Worm (Caenorhabditis elegans) whole organism, L4 larva: ENCODE results near the gene rsr-2.

Source experiments
- Y48G9A.11 ChIP-seq: fragments of 200-800 bp; sonication (Bioruptor generic); IDR thresholded peaks from 2 replicates; pipeline ENCODE4 v1.3.6; 2022; ENCODE audit warnings: missing genetic modification reagents, missing genetic modification characterization, missing compliant biosample characterization
- Y75B8A.6 ChIP-seq: fragments of 200-800 bp; sonication (Bioruptor generic); IDR thresholded peaks from 2 replicates; pipeline ENCODE4 v1.3.6; 2022; ENCODE audit warnings: missing genetic modification reagents, missing genetic modification characterization, missing compliant biosample characterization
- ZK337.2 ChIP-seq: fragments of 200-800 bp; sonication (Bioruptor generic); IDR thresholded peaks from 2 replicates; pipeline ENCODE4 v1.3.6; 2022; ENCODE audit warnings: missing genetic modification reagents, missing genetic modification characterization, missing compliant biosample characterization
- aha-1 ChIP-seq: fragments of 150-350 bp; peaks from one replicate; lab custom pipeline; 2014; ENCODE audit warnings: missing biosample characterization, missing genetic modification characterization
- attf-4 ChIP-seq: sonication (generic microtip); optimal IDR thresholded peaks from 3 replicates; lab custom pipeline; 2017; ENCODE audit warnings: missing biosample characterization, missing genetic modification characterization
- ceh-20 ChIP-seq: fragments of 200-800 bp; sonication (Bioruptor generic); IDR thresholded peaks from 2 replicates; pipeline ENCODE4 v1.3.6; 2022; ENCODE audit warnings: missing genetic modification reagents, missing genetic modification characterization, missing compliant biosample characterization
- ceh-28 ChIP-seq: fragments of 150-350 bp; optimal IDR thresholded peaks from 2 replicates; lab custom pipeline; 2014; ENCODE audit warnings: missing biosample characterization, missing genetic modification reagents, missing genetic modification characterization
- daf-16 ChIP-seq, 3 experiments: sonication (generic microtip); optimal IDR thresholded peaks; 2 replicates each; lab custom pipeline; 2016 to 2017; ENCODE audit warnings: missing genetic modification characterization in 3 of 3, missing genetic modification reagents in 3 of 3, mild to moderate bottlenecking in 2 of 3, missing compliant biosample characterization in 2 of 3, missing biosample characterization in 1 of 3, moderate library complexity in 1 of 3
- dmd-6 ChIP-seq: fragments of 200-800 bp; sonication (Bioruptor generic); IDR thresholded peaks from 2 replicates; pipeline ENCODE4 v1.3.6; 2022; ENCODE audit warnings: missing genetic modification reagents, missing genetic modification characterization, missing compliant biosample characterization
- dmd-8 ChIP-seq: fragments of 200-800 bp; sonication (Bioruptor generic); IDR thresholded peaks from 2 replicates; pipeline ENCODE4 v1.3.6; 2022; ENCODE audit warnings: missing genetic modification characterization, missing compliant biosample characterization
- dmd-9 ChIP-seq: fragments of 200-800 bp; sonication (Bioruptor generic); IDR thresholded peaks from 2 replicates; pipeline ENCODE4 v1.3.6; 2022; ENCODE audit warnings: missing genetic modification reagents, missing genetic modification characterization, missing compliant biosample characterization
- dve-1 ChIP-seq: sonication (generic microtip); optimal IDR thresholded peaks from 2 replicates; lab custom pipeline; 2017; ENCODE audit warnings: antibody characterized with exemption, mild to moderate bottlenecking, missing genetic modification characterization, missing compliant biosample characterization; ENCODE audit not compliant: insufficient read depth
- egl-27 ChIP-seq: sonication (generic microtip); optimal IDR thresholded peaks from 3 replicates; lab custom pipeline; 2017; ENCODE audit warnings: missing biosample characterization, missing genetic modification reagents, missing genetic modification characterization
- fos-1 ChIP-seq: fragments of 150-350 bp; optimal IDR thresholded peaks from 2 replicates; lab custom pipeline; 2014; ENCODE audit warnings: missing biosample characterization, missing genetic modification characterization
- hif-1 ChIP-seq, 2 experiments: sonication (generic microtip); optimal IDR thresholded peaks; 2 replicates each; lab custom pipeline; 2016 to 2017; ENCODE audit warnings: missing compliant biosample characterization in 2 of 2, missing genetic modification characterization in 2 of 2, missing genetic modification reagents in 2 of 2, missing genotype in 2 of 2, mild to moderate bottlenecking in 1 of 2
- hlh-11 ChIP-seq: fragments of 200-800 bp; sonication (Bioruptor generic); optimal IDR thresholded peaks from 2 replicates; lab custom pipeline; 2018; ENCODE audit warnings: mild to moderate bottlenecking, missing genetic modification characterization, missing compliant biosample characterization
- hlh-30 ChIP-seq: sonication (generic microtip); optimal IDR thresholded peaks from 2 replicates; lab custom pipeline; 2017; ENCODE audit warnings: antibody characterized with exemption, mild to moderate bottlenecking, missing genetic modification characterization, missing compliant biosample characterization; ENCODE audit not compliant: insufficient read depth
- hmg-1.1 ChIP-seq: fragments of 200-800 bp; sonication (Bioruptor generic); IDR thresholded peaks from 2 replicates; pipeline ENCODE4 v1.3.6; 2022; ENCODE audit warnings: missing genetic modification reagents, missing genetic modification characterization, missing compliant biosample characterization
- lin-29 ChIP-seq: fragments of 200-800 bp; sonication (Bioruptor generic); IDR thresholded peaks from 2 replicates; pipeline ENCODE4 v1.3.6; 2022; ENCODE audit warnings: missing genetic modification reagents, missing genetic modification characterization, missing compliant biosample characterization
- lsy-2 ChIP-seq, 2 experiments: fragments of 150-350 bp in 1 of 2; sonication (generic microtip) in 1 of 2; optimal IDR thresholded peaks; 2 replicates each; lab custom pipeline; 2014 to 2017; ENCODE audit warnings: missing biosample characterization in 2 of 2, missing genetic modification characterization in 2 of 2
- mdl-1 ChIP-seq, 2 experiments: fragments of 150-350 bp in 1 of 2; sonication (generic microtip) in 1 of 2; optimal IDR thresholded peaks; 2 replicates each; lab custom pipeline; 2014 to 2017; ENCODE audit warnings: missing biosample characterization in 2 of 2, missing genetic modification characterization in 2 of 2
- mep-1 ChIP-seq: fragments of 150-350 bp; sonication (generic microtip); optimal IDR thresholded peaks from 3 replicates; lab custom pipeline; 2014; ENCODE audit warnings: missing biosample characterization, missing genetic modification characterization
- nhr-237 ChIP-seq: sonication (generic microtip); optimal IDR thresholded peaks from 2 replicates; lab custom pipeline; 2017; ENCODE audit warnings: missing biosample characterization, missing genetic modification characterization
- nhr-25 ChIP-seq: sonication (generic microtip); optimal IDR thresholded peaks from 2 replicates; lab custom pipeline; 2017; ENCODE audit warnings: missing genetic modification characterization, mild to moderate bottlenecking, missing compliant biosample characterization, antibody characterized with exemption, moderate library complexity, borderline replicate concordance; ENCODE audit not compliant: insufficient read depth
- nhr-28 ChIP-seq: fragments of 150-350 bp; optimal IDR thresholded peaks from 2 replicates; lab custom pipeline; 2014; ENCODE audit warnings: missing biosample characterization, missing genetic modification characterization
- nhr-77 ChIP-seq: fragments of 150-350 bp; optimal IDR thresholded peaks from 2 replicates; lab custom pipeline; 2014; ENCODE audit warnings: missing biosample characterization, missing genetic modification characterization
- pha-4 ChIP-seq, 2 experiments: fragments of 150-350 bp in 1 of 2; fragments of 200-800 bp in 1 of 2; sonication (Bioruptor generic) in 1 of 2; IDR thresholded peaks in 1 of 2; optimal IDR thresholded peaks in 1 of 2; 2 replicates each; pipeline versions ENCODE4 v1.3.6 to Lab custom; 2014 to 2022; ENCODE audit warnings: missing genetic modification characterization in 2 of 2, missing genetic modification reagents in 2 of 2, missing biosample characterization in 1 of 2, missing compliant biosample characterization in 1 of 2
- set-16 ChIP-seq: fragments of 200-800 bp; sonication (Bioruptor generic); IDR thresholded peaks from 2 replicates; pipeline ENCODE4 v1.3.6; 2022; ENCODE audit warnings: missing genetic modification reagents, missing genetic modification characterization, missing compliant biosample characterization
- unc-62 ChIP-seq, 3 experiments: fragments of 150-350 bp in 1 of 3; sonication (generic microtip); optimal IDR thresholded peaks in 2 of 3; peaks in 1 of 3; 1 replicate in 1 of 3; 2 replicates in 2 of 3; lab custom pipeline; 2014 to 2017; ENCODE audit warnings: missing biosample characterization in 3 of 3, missing genetic modification characterization in 3 of 3, missing genetic modification reagents in 3 of 3, missing genotype in 1 of 3

rsr-2 gene

DNA sequence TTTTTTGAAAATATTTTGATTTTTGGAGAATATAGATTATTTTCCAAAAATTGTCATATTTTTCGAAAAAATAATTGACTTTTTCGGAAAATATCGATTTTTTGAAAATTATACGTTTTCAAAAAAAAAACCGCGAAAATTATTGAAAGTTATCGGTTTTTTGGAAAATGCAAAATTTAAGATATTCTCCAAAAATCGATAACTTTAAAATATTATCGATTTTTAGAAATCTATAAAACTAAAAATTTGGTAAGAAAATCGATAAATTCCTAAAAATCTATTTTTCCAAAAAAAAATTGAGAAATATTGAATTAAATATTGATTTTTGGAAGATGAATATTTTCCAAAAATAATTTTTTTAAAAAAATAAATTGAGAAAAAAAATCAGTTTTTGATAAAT, 31.9 kb downstream of the rsr-2 start:
- TF ChIP-seq ceh-28 (tag; lab: Kevin White, UChicago) = peak; percentile 65
- TF ChIP-seq dmd-9 (GFP tag; lab: Robert Waterston, UW) = no peak
- no peak for TF ChIP-seq Y75B8A.6
- TF ChIP-seq egl-27 (tag; lab: Kevin White, UChicago) = no peak
- no peak for TF ChIP-seq ceh-20 (GFP tag; lab: Robert Waterston, UW)

DNA sequence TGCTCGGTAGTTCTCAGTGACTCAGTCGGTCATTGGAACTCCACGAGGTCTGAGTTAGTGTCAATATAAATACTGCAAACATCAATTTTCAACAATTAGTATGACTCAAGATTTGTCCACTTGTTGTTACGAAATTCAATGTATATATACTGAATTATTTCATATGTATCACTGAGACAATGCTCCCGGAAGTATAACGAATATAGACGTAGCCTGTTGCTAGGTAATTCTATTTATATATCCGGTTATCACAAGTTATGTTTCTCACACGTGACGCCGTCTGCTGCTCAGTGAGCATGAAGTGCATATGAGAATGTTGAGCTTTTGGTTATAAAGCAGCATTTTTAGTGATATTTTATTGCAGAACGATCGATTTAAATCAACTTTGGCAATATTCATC, 35.4 kb downstream of the rsr-2 start:
- TF ChIP-seq unc-62 (GFP tag; optimal IDR thresholded peaks at IDR 0.05 in 1 of 2; lab: Kevin White, UChicago) (peak in 1 of 2 experiments; percentile 32), unc-62 (tag; optimal IDR thresholded peaks at IDR 0.05; lab: Kevin White, UChicago) (no peak), nhr-25 (no peak)

DNA sequence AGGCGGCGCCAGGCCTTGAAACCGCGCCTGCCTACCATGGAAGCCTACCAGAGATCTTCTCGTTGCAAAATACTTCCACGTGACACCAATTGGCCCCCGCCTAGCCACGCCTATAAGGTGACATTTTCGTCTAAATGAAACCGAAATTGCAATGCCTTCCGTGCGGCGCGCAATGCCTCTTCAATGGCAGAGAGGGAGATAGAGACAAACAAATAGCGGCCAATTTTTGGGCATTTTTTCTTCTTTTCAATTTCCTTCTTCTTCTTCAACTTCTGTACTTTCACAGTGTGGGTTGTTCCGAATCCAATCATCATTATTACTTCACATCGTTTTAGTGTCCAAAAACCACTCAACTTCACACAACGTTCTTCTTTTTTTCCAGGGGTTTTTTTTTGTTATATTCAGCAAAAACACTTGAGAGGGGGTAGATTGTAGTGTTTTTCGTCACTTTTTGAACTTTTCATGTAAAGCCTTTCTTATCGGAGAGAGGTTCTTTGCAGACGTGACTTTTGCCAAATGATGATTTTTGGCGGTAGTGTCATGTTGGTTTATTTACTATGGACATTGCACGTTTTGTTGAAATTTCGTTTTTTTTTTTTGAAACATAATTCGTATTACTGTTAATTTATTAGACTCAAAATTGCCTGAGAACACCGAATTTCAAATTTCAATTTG, 36.1 kb downstream of the rsr-2 start:
- peak in 1 of 2 experiments; percentile 25 for TF ChIP-seq mdl-1 (tag; optimal IDR thresholded peaks at IDR 0.05; lab: Kevin White, UChicago)
- no peak for TF ChIP-seq pha-4 (GFP tag; IDR thresholded peaks at IDR 0.05; lab: Robert Waterston, UW)
- no peak for TF ChIP-seq pha-4 (tag; optimal IDR thresholded peaks at IDR 0.05; lab: Kevin White, UChicago)
- peak; percentile 7 for TF ChIP-seq hlh-30
- TF ChIP-seq daf-16 (GFP tag; optimal IDR thresholded peaks at IDR 0.05; lab: Kevin White, UChicago) = no peak
- TF ChIP-seq daf-16 (tag; optimal IDR thresholded peaks at IDR 0.05; lab: Kevin White, UChicago) = peak; percentile 25
- peak; percentile 14 for TF ChIP-seq dve-1 (tag; lab: Kevin White, UChicago)
- peak; percentile 91 for TF ChIP-seq aha-1 (tag; lab: Kevin White, UChicago)
- no peak for TF ChIP-seq ZK337.2 (GFP tag; lab: Robert Waterston, UW)
- no peak for TF ChIP-seq Y48G9A.11 (GFP tag; lab: Robert Waterston, UW)
- TF ChIP-seq mep-1 (tag; lab: Kevin White, UChicago) = peak; percentile 26
- TF ChIP-seq hif-1 (tag; optimal IDR thresholded peaks at IDR 0.05; lab: Kevin White, UChicago) = peak; percentile 76 to 83
- TF ChIP-seq set-16 (GFP tag; lab: Robert Waterston, UW) = 0 out of 2 replicates have a peak, but pooled peaks have one; percentile 12
- peak; percentile 22; the same call in 1 of the 2 replicates for TF ChIP-seq dmd-6 (GFP tag; lab: Robert Waterston, UW)
- no peak for TF ChIP-seq nhr-237
- no peak for TF ChIP-seq lsy-2 (tag; optimal IDR thresholded peaks at IDR 0.05; lab: Kevin White, UChicago)

DNA sequence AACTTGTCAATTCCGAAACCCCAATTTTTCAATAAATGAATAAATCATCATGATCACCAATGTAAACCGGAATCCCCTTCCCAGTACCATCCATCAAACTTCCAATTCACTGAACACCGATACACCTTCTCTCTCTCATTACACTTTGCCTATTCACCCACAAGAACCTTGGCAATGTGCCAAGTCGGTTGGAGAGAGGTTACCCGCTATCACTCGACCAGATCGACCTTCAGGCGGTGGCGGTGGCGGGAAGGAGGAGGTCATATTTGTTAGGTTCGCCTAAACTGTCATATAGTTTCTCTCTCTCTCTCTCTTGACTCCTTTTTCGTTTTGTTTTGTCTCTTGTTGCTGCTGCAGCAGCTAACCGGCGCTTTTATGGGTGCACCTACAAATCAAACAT, 37.4 kb downstream of the rsr-2 start:
- TF ChIP-seq dmd-8 (no peak), lsy-2 (tag; optimal IDR thresholded peaks at IDR 0.05; lab: Kevin White, UChicago) (peak in 1 of 2 experiments; percentile 7), nhr-25 (peak; percentile 78), aha-1 (tag; lab: Kevin White, UChicago) (peak; percentile 51), set-16 (GFP tag; lab: Robert Waterston, UW) (0 out of 2 replicates have a peak, but pooled peaks have one; percentile 11), fos-1 (tag; lab: Kevin White, UChicago) (no peak), attf-4 (tag; lab: Kevin White, UChicago) (no peak), Y48G9A.11 (GFP tag; lab: Robert Waterston, UW) (no peak), nhr-77 (tag; lab: Kevin White, UChicago) (no peak), mdl-1 (tag; optimal IDR thresholded peaks at IDR 0.05; lab: Kevin White, UChicago) (no peak), hlh-11 (tag; lab: Kevin White, UChicago) (no peak), egl-27 (tag; lab: Kevin White, UChicago) (no peak), hmg-1.1 (GFP tag; lab: Robert Waterston, UW) (peak; percentile 31; the same call in 1 of the 2 replicates), unc-62 (GFP tag; optimal IDR thresholded peaks at IDR 0.05 in 1 of 2; lab: Kevin White, UChicago) (peak in 1 of 2 experiments; percentile 49), unc-62 (tag; optimal IDR thresholded peaks at IDR 0.05; lab: Kevin White, UChicago) (no peak), nhr-28 (tag; lab: Kevin White, UChicago) (peak; percentile 20), lin-29 (GFP tag; lab: Robert Waterston, UW) (no peak), mep-1 (tag; lab: Kevin White, UChicago) (peak; percentile 32), dve-1 (tag; lab: Kevin White, UChicago) (peak; percentile 39)
